Fruit fly (Drosophila melanogaster): ENCODE data around the gene Utx.

The Utx gene

DNA sequence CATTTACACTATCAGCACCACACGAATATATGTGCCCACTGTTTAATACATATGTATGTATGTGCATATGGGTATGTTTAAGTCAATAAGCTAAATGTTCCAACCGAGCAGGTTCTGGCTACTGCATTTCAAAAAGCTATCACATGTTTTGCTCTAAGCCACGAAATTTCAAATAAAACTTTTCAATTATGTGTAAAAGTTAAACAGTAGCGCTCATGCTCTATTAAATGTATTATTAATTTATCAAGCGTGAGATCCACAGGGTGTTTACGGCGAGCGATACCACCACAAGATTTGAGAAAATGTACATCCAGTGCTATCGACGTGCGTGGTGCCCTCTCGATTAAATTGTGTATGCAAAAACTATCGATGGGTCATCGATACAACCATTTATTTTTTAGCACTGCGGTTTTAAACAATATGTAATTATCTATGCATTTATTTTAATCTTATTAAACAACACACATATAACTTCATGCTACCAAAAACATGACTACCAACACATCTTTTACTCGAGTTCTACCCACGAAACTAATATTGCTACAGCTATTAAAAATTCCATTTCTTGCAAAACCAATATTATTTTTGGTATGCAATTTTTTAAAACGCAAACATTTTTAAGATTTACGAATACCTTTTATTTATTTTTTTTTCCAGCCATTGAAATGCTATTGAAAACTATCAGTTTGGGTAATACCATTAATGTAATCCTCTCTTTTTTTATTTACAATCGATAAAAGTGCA lies 17.7 kb downstream of the Utx start, which contains the start of gene Pten (continued):
- no peak for TF ChIP-seq CG16779 (tag; optimal IDR thresholded peaks at IDR 0.05)
- no peak for TF ChIP-seq CG34406 (GFP tag; optimal IDR thresholded peaks at IDR 0.05)
- TF ChIP-seq svp (GFP tag): no peak
- TF ChIP-seq CG3919 (GFP tag; optimal IDR thresholded peaks at IDR 0.05): no peak
- TF ChIP-seq Hr39 (GFP tag; optimal IDR thresholded peaks at IDR 0.05): no peak
- TF ChIP-seq Blimp-1 (GFP tag; optimal IDR thresholded peaks at IDR 0.05): no peak
- peak; percentile 16 for TF ChIP-seq CG6792 (GFP tag; optimal IDR thresholded peaks at IDR 0.05)
- TF ChIP-seq fd59A (GFP tag; optimal IDR thresholded peaks at IDR 0.05): no peak
- peak; percentile 11 for TF ChIP-seq Sox15 (GFP tag; optimal IDR thresholded peaks at IDR 0.05)
- no peak for TF ChIP-seq CG32006 (GFP tag; optimal IDR thresholded peaks at IDR 0.05)
- no peak for TF ChIP-seq CG1621 (tag; optimal IDR thresholded peaks at IDR 0.05)
- peak; percentile 52 for TF ChIP-seq cyc (GFP tag; optimal IDR thresholded peaks at IDR 0.05)
- no peak for TF ChIP-seq CG11762 (GFP tag; optimal IDR thresholded peaks at IDR 0.05; ENCODE audit: insufficient read depth)
- TF ChIP-seq CG8319 (GFP tag; optimal IDR thresholded peaks at IDR 0.05): peak; percentile 48
- TF ChIP-seq Hr4 (GFP tag; optimal IDR thresholded peaks at IDR 0.05): peak; percentile 80
- peak; percentile 68 for TF ChIP-seq topi (GFP tag; optimal IDR thresholded peaks at IDR 0.05)
- no peak for TF ChIP-seq CG7368 (GFP tag; optimal IDR thresholded peaks at IDR 0.05)
- TF ChIP-seq Eip93F (GFP tag; optimal IDR thresholded peaks at IDR 0.05): no peak
- TF ChIP-seq acj6 (GFP tag; optimal IDR thresholded peaks at IDR 0.05): peak; percentile 50
- TF ChIP-seq CG10631 (GFP tag; optimal IDR thresholded peaks at IDR 0.05): no peak

- no peak for TF ChIP-seq Smox (GFP tag; optimal IDR thresholded peaks at IDR 0.05)
- peak; percentile 83 for TF ChIP-seq Eip78C (GFP tag)
These were observed 18.5 kb downstream of the Utx start for dm6 chr2L:10259960-10260749.

- no peak for TF ChIP-seq Eip75B (GFP tag; optimal IDR thresholded peaks at IDR 0.05)
- no peak for TF ChIP-seq svp (GFP tag)
- TF ChIP-seq fd59A (GFP tag; optimal IDR thresholded peaks at IDR 0.05): no peak
- TF ChIP-seq Hr39 (GFP tag; optimal IDR thresholded peaks at IDR 0.05): no peak
- TF ChIP-seq CG11902 (GFP tag; optimal IDR thresholded peaks at IDR 0.05): no peak
- TF ChIP-seq CG8119 (GFP tag; IDR thresholded peaks at IDR 0.05): no peak
- no peak for TF ChIP-seq CG4318 (GFP tag; optimal IDR thresholded peaks at IDR 0.05)
These were observed 22.9 kb downstream of the Utx start, which contains the start of gene CG5676 for dm6 chr2L:10255725-10256158. CG5676 (minus strand) TSS chr2L:10255891.

DNA sequence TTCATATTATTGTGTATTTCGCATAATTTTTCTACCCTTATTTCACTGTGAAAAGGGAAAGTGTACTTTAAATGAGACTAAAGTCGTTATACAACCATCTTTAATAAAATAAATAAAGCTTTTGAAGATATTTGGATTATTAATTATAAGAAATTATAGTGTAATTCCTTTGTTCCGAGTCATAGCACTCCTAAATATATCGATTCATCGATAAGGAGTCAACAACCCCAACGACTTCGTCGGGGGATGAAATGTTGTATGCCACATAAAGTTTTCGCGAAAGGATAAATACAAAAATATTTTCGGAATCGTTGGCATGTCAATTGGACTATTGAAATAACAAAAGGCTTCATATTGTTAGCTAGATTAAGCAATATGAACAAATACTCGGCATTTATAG lies 27.0 kb downstream of the Utx start, which contains the start of gene Ror:
TSS of gene Ror (plus strand) at position 252 of the 400 bp plus-strand sequence.
- TF ChIP-seq dac (GFP tag; optimal IDR thresholded peaks at IDR 0.05): no peak

dm6 chr2L:10250441-10250847 lies 28.2 kb downstream of the Utx start, which contains the start of the genes bsk and CG31717:
bsk (minus strand) TSS chr2L:10250501.
CG31717 (plus strand) TSS chr2L:10250737.
- TF ChIP-seq salr (GFP tag; optimal IDR thresholded peaks at IDR 0.05) (no peak), fd59A (GFP tag; optimal IDR thresholded peaks at IDR 0.05) (no peak), cyc (GFP tag; optimal IDR thresholded peaks at IDR 0.05) (no peak), CG3919 (GFP tag; optimal IDR thresholded peaks at IDR 0.05) (no peak), vri (GFP tag; optimal IDR thresholded peaks at IDR 0.05) (no peak), CG11762 (GFP tag; optimal IDR thresholded peaks at IDR 0.05; ENCODE audit: insufficient read depth) (no peak), spab (GFP tag; optimal IDR thresholded peaks at IDR 0.05) (no peak), CG8119 (GFP tag; IDR thresholded peaks at IDR 0.05) (no peak), CG8632 (GFP tag; optimal IDR thresholded peaks at IDR 0.05) (no peak), CG15336 (GFP tag; IDR thresholded peaks at IDR 0.05) (no peak; the same call in 1 of the 2 replicates), Blimp-1 (GFP tag; optimal IDR thresholded peaks at IDR 0.05) (no peak), CG6792 (GFP tag; optimal IDR thresholded peaks at IDR 0.05) (no peak), CG9139 (GFP tag; optimal IDR thresholded peaks at IDR 0.05) (no peak), CG6163 (GFP tag; IDR thresholded peaks at IDR 0.05) (no peak), Hr4 (GFP tag; optimal IDR thresholded peaks at IDR 0.05) (no peak), CG11902 (GFP tag; optimal IDR thresholded peaks at IDR 0.05) (no peak), Eip78C (GFP tag) (peak; percentile 79), Hr39 (GFP tag; optimal IDR thresholded peaks at IDR 0.05) (no peak), CG31627 (GFP tag; optimal IDR thresholded peaks at IDR 0.05) (no peak), fkh (GFP tag; optimal IDR thresholded peaks at IDR 0.05) (peak; percentile 36), esn (GFP tag; optimal IDR thresholded peaks at IDR 0.05) (peak; percentile 6), Sox14 (GFP tag; optimal IDR thresholded peaks at IDR 0.05) (no peak), lz (GFP tag; optimal IDR thresholded peaks at IDR 0.05) (peak; percentile 10), net (GFP tag; optimal IDR thresholded peaks at IDR 0.05) (no peak), Gug (GFP tag; IDR thresholded peaks at IDR 0.05) (no peak)
